Fruit fly (Drosophila melanogaster) S2 (cell line): ENCODE data around the gene dunk.

Source experiments
- CG8478 ChIP-seq: fragments of >200 bp; optimal IDR thresholded peaks from 2 replicates; lab custom pipeline; 2018
- CTCF ChIP-seq, 2 experiments: fragments of >200 bp; optimal IDR thresholded peaks; 2 replicates each; lab custom pipeline; 2018

DNA sequence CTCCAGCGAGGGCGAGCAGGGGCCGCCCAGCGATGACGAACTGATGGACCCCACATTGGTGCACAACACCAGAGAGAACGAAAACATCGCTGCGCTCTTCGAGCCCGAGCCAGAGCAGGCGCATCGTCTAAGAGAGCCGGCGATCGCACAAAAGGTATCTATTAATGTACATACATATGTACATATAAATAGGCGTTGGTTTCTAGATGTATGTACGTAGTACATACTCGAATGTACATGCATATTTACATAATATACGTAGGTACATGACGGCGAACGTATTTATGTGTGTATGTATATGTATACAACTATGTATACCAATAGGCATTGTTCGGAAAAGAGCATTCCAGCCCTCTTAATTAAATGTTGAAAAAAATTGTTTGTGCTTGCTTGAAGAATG, 7.3 kb upstream of the dunk start:
- TF ChIP-seq CTCF (optimal IDR thresholded peaks at IDR 0.05; lab: Kevin White, UChicago), result no peak
- TF ChIP-seq CG8478, result no peak
